Worm (Caenorhabditis elegans) whole organism, L1 larva: ENCODE results near the gene ZK856.16.

Source experiments
- C34B4.2 ChIP-seq: sonication (generic microtip); optimal IDR thresholded peaks from 2 replicates; lab custom pipeline; 2017; ENCODE audit warnings: mild to moderate bottlenecking, missing genetic modification characterization, missing compliant biosample characterization
- F16B12.6 ChIP-seq: fragments of 150-350 bp; optimal IDR thresholded peaks from 2 replicates; lab custom pipeline; 2014; ENCODE audit warnings: missing biosample characterization, missing genetic modification characterization
- ceh-63 ChIP-seq: fragments of 200-800 bp; sonication (Bioruptor generic); optimal IDR thresholded peaks from 2 replicates; lab custom pipeline; 2018; ENCODE audit warnings: mild to moderate bottlenecking, missing genetic modification characterization, missing compliant biosample characterization
- ceh-82 ChIP-seq, 3 experiments: fragments of 150-350 bp in 1 of 3; sonication (generic microtip) in 2 of 3; optimal IDR thresholded peaks; 2 replicates each; lab custom pipeline; 2014 to 2017; ENCODE audit warnings: missing biosample characterization in 3 of 3, missing genetic modification characterization in 3 of 3
- ceh-88 ChIP-seq: fragments of 200-800 bp; sonication (Bioruptor generic); IDR thresholded peaks from 2 replicates; pipeline ENCODE4 v1.3.6; 2022; ENCODE audit warnings: missing genetic modification characterization, missing compliant biosample characterization
- ceh-90 ChIP-seq: sonication (generic microtip); optimal IDR thresholded peaks from 2 replicates; lab custom pipeline; 2016; ENCODE audit warnings: missing genetic modification characterization, missing compliant biosample characterization
- ces-1 ChIP-seq: fragments of 150-350 bp; optimal IDR thresholded peaks from 2 replicates; lab custom pipeline; 2014; ENCODE audit warnings: missing biosample characterization, missing genetic modification reagents, missing genetic modification characterization
- dpl-1 ChIP-seq, 3 experiments: fragments of 150-350 bp in 2 of 3; sonication (generic microtip) in 1 of 3; optimal IDR thresholded peaks; 2 replicates each; lab custom pipeline; 2014 to 2017; ENCODE audit warnings: missing biosample characterization in 3 of 3, missing genetic modification characterization in 3 of 3, missing genetic modification reagents in 3 of 3
- egl-13 ChIP-seq: sonication (generic microtip); optimal IDR thresholded peaks from 2 replicates; lab custom pipeline; 2016; ENCODE audit warnings: missing genotype, missing genetic modification reagents, missing genetic modification characterization, missing compliant biosample characterization
- egl-27 ChIP-seq, 2 experiments: fragments of 150-350 bp in 1 of 2; sonication (generic microtip); optimal IDR thresholded peaks; 3 replicates each; lab custom pipeline; 2017 to 2018; ENCODE audit warnings: missing biosample characterization in 2 of 2, missing genetic modification characterization in 2 of 2, missing genetic modification reagents in 2 of 2
- elt-2 ChIP-seq: sonication (generic microtip); optimal IDR thresholded peaks from 2 replicates; lab custom pipeline; 2016; ENCODE audit warnings: missing genetic modification characterization, mild to moderate bottlenecking, inconsistent platforms, missing compliant biosample characterization, missing genetic modification reagents
- ets-5 ChIP-seq: fragments of 200-800 bp; sonication (Bioruptor generic); IDR thresholded peaks from 2 replicates; pipeline ENCODE4 v1.3.6; 2022; ENCODE audit warnings: missing genetic modification characterization, missing compliant biosample characterization
- fkh-10 ChIP-seq: sonication (generic microtip); optimal IDR thresholded peaks from 2 replicates; lab custom pipeline; 2017; ENCODE audit warnings: missing biosample characterization, missing genetic modification reagents, missing genetic modification characterization
- fkh-4 ChIP-seq: sonication (generic microtip); optimal IDR thresholded peaks from 2 replicates; lab custom pipeline; 2016; ENCODE audit warnings: missing compliant biosample characterization, missing genetic modification characterization, borderline replicate concordance
- hlh-4 ChIP-seq: sonication (generic microtip); optimal IDR thresholded peaks from 2 replicates; lab custom pipeline; 2016; ENCODE audit warnings: mild to moderate bottlenecking, missing genetic modification characterization, missing compliant biosample characterization
- hpl-2 ChIP-seq: fragments of 150-350 bp; optimal IDR thresholded peaks from 2 replicates; lab custom pipeline; 2014; ENCODE audit warnings: missing biosample characterization, missing genetic modification reagents, missing genetic modification characterization
- irx-1 ChIP-seq: sonication (generic microtip); optimal IDR thresholded peaks from 2 replicates; lab custom pipeline; 2016; ENCODE audit warnings: missing genetic modification characterization, missing compliant biosample characterization
- lin-13 ChIP-seq: fragments of 150-350 bp; optimal IDR thresholded peaks from 2 replicates; lab custom pipeline; 2014; ENCODE audit warnings: missing biosample characterization, missing genetic modification reagents, missing genetic modification characterization
- lin-14 ChIP-seq: fragments of 200-800 bp; sonication (Bioruptor generic); optimal IDR thresholded peaks from 2 replicates; lab custom pipeline; 2018; ENCODE audit warnings: mild to moderate bottlenecking, missing genetic modification characterization, moderate library complexity, missing compliant biosample characterization
- lsy-2 ChIP-seq, 2 experiments: fragments of 150-350 bp; optimal IDR thresholded peaks; 2 replicates each; lab custom pipeline; 2014; ENCODE audit warnings: missing biosample characterization in 2 of 2, missing genetic modification characterization in 2 of 2
- mep-1 ChIP-seq: fragments of 150-350 bp; optimal IDR thresholded peaks from 2 replicates; lab custom pipeline; 2014; ENCODE audit warnings: missing biosample characterization, missing genetic modification characterization
- nhr-20 ChIP-seq: sonication (generic microtip); optimal IDR thresholded peaks from 2 replicates; lab custom pipeline; 2016; ENCODE audit warnings: mild to moderate bottlenecking, missing genetic modification characterization, missing compliant biosample characterization
- nhr-237 ChIP-seq: fragments of 150-350 bp; optimal IDR thresholded peaks from 2 replicates; lab custom pipeline; 2014; ENCODE audit warnings: missing biosample characterization, missing genetic modification characterization
- nhr-28 ChIP-seq: fragments of 150-350 bp; optimal IDR thresholded peaks from 2 replicates; lab custom pipeline; 2014; ENCODE audit warnings: missing biosample characterization, missing genetic modification characterization
- nhr-47 ChIP-seq: sonication (generic microtip); optimal IDR thresholded peaks from 2 replicates; lab custom pipeline; 2016; ENCODE audit warnings: mild to moderate bottlenecking, missing genetic modification characterization, moderate library complexity, missing compliant biosample characterization
- nhr-71 ChIP-seq: sonication (generic microtip); optimal IDR thresholded peaks from 2 replicates; lab custom pipeline; 2016; ENCODE audit warnings: mild to moderate bottlenecking, missing genetic modification characterization, moderate library complexity, missing compliant biosample characterization
- nhr-77 ChIP-seq: fragments of 150-350 bp; optimal IDR thresholded peaks from 2 replicates; lab custom pipeline; 2014; ENCODE audit warnings: missing biosample characterization, missing genetic modification characterization
- nhr-85 ChIP-seq: sonication (generic microtip); peaks from one replicate; lab custom pipeline; 2016; ENCODE audit warnings: missing genetic modification characterization, inconsistent platforms, missing compliant biosample characterization
- nhr-90 ChIP-seq: sonication (generic microtip); optimal IDR thresholded peaks from 2 replicates; lab custom pipeline; 2016; ENCODE audit warnings: mild to moderate bottlenecking, missing genetic modification characterization, missing compliant biosample characterization; ENCODE audit not compliant: poor library complexity
- sox-4 ChIP-seq: sonication (generic microtip); optimal IDR thresholded peaks from 2 replicates; lab custom pipeline; 2016; ENCODE audit warnings: missing genetic modification characterization, missing compliant biosample characterization
- sptf-1 ChIP-seq: fragments of 150-350 bp; optimal IDR thresholded peaks from 2 replicates; lab custom pipeline; 2014; ENCODE audit warnings: missing biosample characterization, missing genetic modification characterization
- tbx-2 ChIP-seq: sonication (generic microtip); optimal IDR thresholded peaks from 2 replicates; lab custom pipeline; 2016; ENCODE audit warnings: missing genetic modification characterization, missing compliant biosample characterization
- tlp-1 ChIP-seq: fragments of 150-350 bp; optimal IDR thresholded peaks from 2 replicates; lab custom pipeline; 2014; ENCODE audit warnings: missing biosample characterization, missing genetic modification characterization
- unc-98 ChIP-seq: fragments of 200-800 bp; sonication (Bioruptor generic); IDR thresholded peaks from 2 replicates; pipeline ENCODE4 v1.3.6; 2022; ENCODE audit warnings: missing genetic modification characterization, missing compliant biosample characterization
- zag-1 ChIP-seq: fragments of 150-350 bp; optimal IDR thresholded peaks from 2 replicates; lab custom pipeline; 2014; ENCODE audit warnings: missing biosample characterization, missing genetic modification characterization
- zip-4 ChIP-seq: fragments of 200-800 bp; sonication (Bioruptor generic); optimal IDR thresholded peaks from 2 replicates; lab custom pipeline; 2018; ENCODE audit warnings: mild to moderate bottlenecking, missing genetic modification characterization, moderate library complexity, missing compliant biosample characterization
- ztf-4 ChIP-seq: fragments of 150-350 bp; optimal IDR thresholded peaks from 2 replicates; lab custom pipeline; 2014; ENCODE audit warnings: missing biosample characterization, missing genetic modification characterization

Gene ZK856.16

ce11 chrV:10224619-10225018 is 19.2 kb upstream of the ZK856.16 start:
- TF ChIP-seq elt-2 (tag; lab: Kevin White, UChicago): peak; percentile 2
- no peak for TF ChIP-seq irx-1

- TF ChIP-seq ztf-4 (no peak), nhr-77 (tag; lab: Kevin White, UChicago) (no peak), hpl-2 (no peak)
Observed at ce11 chrV:10222007-10222406, 16.6 kb upstream of the ZK856.16 start, which contains the start of gene C12D8.20. TSS of gene C12D8.20 (plus strand) at chrV:10222307.

ce11 chrV:10221317-10221716 is 15.9 kb upstream of the ZK856.16 start, which contains the start of the genes fipr-5 and fipr-9:
TSS of gene fipr-5 (minus strand) at chrV:10221417.
TSS of gene fipr-9 (plus strand) at chrV:10221662.
- no peak for TF ChIP-seq lin-14 (GFP tag; lab: Kevin White, UChicago)
- TF ChIP-seq tbx-2 (tag; lab: Kevin White, UChicago): no peak
- no peak for TF ChIP-seq F16B12.6
- no peak for TF ChIP-seq nhr-85 (tag; lab: Kevin White, UChicago)
- TF ChIP-seq nhr-47 (tag; lab: Kevin White, UChicago): no peak
- no peak for TF ChIP-seq nhr-90
- TF ChIP-seq tlp-1: no peak
- TF ChIP-seq fkh-10 (GFP tag; lab: Kevin White, UChicago): no peak
- no peak for TF ChIP-seq lsy-2 (tag; optimal IDR thresholded peaks at IDR 0.05; lab: Kevin White, UChicago)
- no peak for TF ChIP-seq ets-5
- TF ChIP-seq, all 84 proteins: peak for 0

ce11 chrV:10220605-10221004 is 15.2 kb upstream of the ZK856.16 start, which contains the start of gene C12D8.13:
TSS of gene C12D8.13 (minus strand) at chrV:10220705.
- TF ChIP-seq nhr-71 (tag; lab: Kevin White, UChicago): no peak
- TF ChIP-seq, all 84 proteins: peak for 0

ce11 chrV:10216724-10217123 is 11.3 kb upstream of the ZK856.16 start, which contains the start of gene ZK856.14:
TSS of gene ZK856.14 (plus strand) at chrV:10217024.
- TF ChIP-seq sptf-1 (no peak), C34B4.2 (tag; lab: Kevin White, UChicago) (no peak), ceh-90 (tag; lab: Kevin White, UChicago) (no peak), unc-98 (GFP tag; lab: Robert Waterston, UW) (no peak), irx-1 (no peak), zag-1 (tag; lab: Kevin White, UChicago) (no peak), ztf-4 (no peak), nhr-77 (tag; lab: Kevin White, UChicago) (no peak), egl-27 (tag; optimal IDR thresholded peaks at IDR 0.05; lab: Kevin White, UChicago) (no peak), zip-4 (no peak), ceh-82 (tag; optimal IDR thresholded peaks at IDR 0.05; lab: Kevin White, UChicago) (no peak), tbx-2 (tag; lab: Kevin White, UChicago) (no peak), mep-1 (tag; lab: Kevin White, UChicago) (no peak), nhr-20 (tag; lab: Kevin White, UChicago) (no peak), nhr-71 (tag; lab: Kevin White, UChicago) (no peak), dpl-1 (GFP tag; optimal IDR thresholded peaks at IDR 0.05; lab: Kevin White, UChicago) (no peak), ceh-88 (GFP tag; lab: Robert Waterston, UW) (no peak), egl-13 (tag; lab: Kevin White, UChicago) (no peak), nhr-85 (tag; lab: Kevin White, UChicago) (no peak)

- TF ChIP-seq mep-1 (tag; lab: Kevin White, UChicago) (no peak), elt-2 (tag; lab: Kevin White, UChicago) (no peak), nhr-28 (tag; lab: Kevin White, UChicago) (no peak), sox-4 (tag; lab: Kevin White, UChicago) (no peak), dpl-1 (GFP tag; optimal IDR thresholded peaks at IDR 0.05; lab: Kevin White, UChicago) (no peak), nhr-237 (no peak), ceh-63 (GFP tag; lab: Kevin White, UChicago) (no peak), fkh-4 (tag; lab: Kevin White, UChicago) (no peak), ztf-4 (no peak), lin-13 (no peak), ces-1 (no peak), hlh-4 (tag; lab: Kevin White, UChicago) (no peak)
Observed at ce11 chrV:10212627-10213026, 7.2 kb upstream of the ZK856.16 start, which contains the start of gene hpo-40. TSS of gene hpo-40 (plus strand) at chrV:10212927.
